Fruit fly (Drosophila melanogaster) whole organism, embryonic: ENCODE measurements around the gene CG15429.

Experiments used
- ATbp ChIP-seq: fragments of 200-800 bp; sonication (Bioruptor generic); optimal IDR thresholded peaks from 2 replicates; lab custom pipeline; 2017; ENCODE audit warnings: missing biosample characterization, mild to moderate bottlenecking, missing genetic modification characterization, missing genetic modification reagents
- Antp ChIP-seq: fragments of 200-800 bp; sonication (Bioruptor generic); optimal IDR thresholded peaks from 3 replicates; lab custom pipeline; 2016; ENCODE audit warnings: missing biosample characterization, missing genetic modification characterization
- Bgb ChIP-seq: fragments of 200-800 bp; sonication (Bioruptor generic); IDR thresholded peaks from 2 replicates; pipeline ENCODE4 v1.3.6; 2022; ENCODE audit warnings: missing biosample characterization, missing genetic modification characterization; ENCODE audit not compliant: partially characterized antibody
- CG10431 ChIP-seq: fragments of 200-800 bp; sonication (Bioruptor generic); optimal IDR thresholded peaks from 3 replicates; lab custom pipeline; 2018; ENCODE audit warnings: missing biosample characterization, mild to moderate bottlenecking, missing genetic modification characterization
- CG10462 ChIP-seq: fragments of 200-800 bp; sonication (Bioruptor generic); optimal IDR thresholded peaks from 2 replicates; lab custom pipeline; 2016; ENCODE audit warnings: missing biosample characterization, missing genetic modification characterization
- CG11085 ChIP-seq: fragments of 200-800 bp; sonication (Bioruptor generic); IDR thresholded peaks from 2 replicates; pipeline ENCODE4 v1.3.6; 2022; ENCODE audit warnings: missing biosample characterization, missing genetic modification characterization
- CG11247 ChIP-seq: fragments of 200-800 bp; sonication (Bioruptor generic); IDR thresholded peaks from 2 replicates; pipeline ENCODE4 v1.3.6; 2022; ENCODE audit warnings: missing biosample characterization, missing genetic modification characterization
- CG11696 ChIP-seq: fragments of 200-800 bp; sonication (Bioruptor generic); IDR thresholded peaks from 2 replicates; pipeline ENCODE4 v1.3.6; 2022; ENCODE audit warnings: missing biosample characterization, missing genetic modification characterization
- CG17328 ChIP-seq: fragments of 200-800 bp; sonication (Bioruptor generic); IDR thresholded peaks from 2 replicates; pipeline ENCODE4 v1.3.6; 2022; ENCODE audit warnings: missing biosample characterization, missing genetic modification characterization
- CG2116 ChIP-seq: fragments of 200-800 bp; sonication (Bioruptor generic); optimal IDR thresholded peaks from 3 replicates; lab custom pipeline; 2018; ENCODE audit warnings: missing biosample characterization, mild to moderate bottlenecking, missing genetic modification characterization
- CG2129 ChIP-seq: fragments of 200-800 bp; sonication (Bioruptor generic); IDR thresholded peaks from 2 replicates; pipeline ENCODE4 v1.3.6; 2022; ENCODE audit warnings: missing biosample characterization, missing genetic modification characterization; ENCODE audit not compliant: partially characterized antibody
- CG2202 ChIP-seq: fragments of 200-800 bp; sonication (Bioruptor generic); optimal IDR thresholded peaks from 2 replicates; lab custom pipeline; 2018; ENCODE audit warnings: missing biosample characterization, mild to moderate bottlenecking, missing genetic modification characterization
- CG34376 ChIP-seq: fragments of 200-800 bp; sonication (Bioruptor generic); optimal IDR thresholded peaks from 2 replicates; lab custom pipeline; 2018; ENCODE audit warnings: missing biosample characterization, mild to moderate bottlenecking, missing genetic modification characterization
- CG42726 ChIP-seq: fragments of 200-800 bp; sonication (Bioruptor generic); IDR thresholded peaks from 2 replicates; pipeline ENCODE4 v1.3.6; 2022; ENCODE audit warnings: missing biosample characterization, missing genetic modification characterization; ENCODE audit not compliant: partially characterized antibody
- CG4617 ChIP-seq: fragments of 200-800 bp; sonication (Bioruptor generic); optimal IDR thresholded peaks from 3 replicates; lab custom pipeline; 2016; ENCODE audit warnings: missing biosample characterization, missing genetic modification characterization, borderline replicate concordance
- CG5245 ChIP-seq: fragments of 200-800 bp; sonication (Bioruptor generic); optimal IDR thresholded peaks from 3 replicates; lab custom pipeline; 2016; ENCODE audit warnings: missing biosample characterization, missing genetic modification characterization
- CG7928 ChIP-seq: fragments of 200-800 bp; sonication (Bioruptor generic); optimal IDR thresholded peaks from 2 replicates; lab custom pipeline; 2017; ENCODE audit warnings: missing biosample characterization, mild to moderate bottlenecking, missing genetic modification characterization
- CG8944 ChIP-seq: fragments of 200-800 bp; sonication (Bioruptor generic); optimal IDR thresholded peaks from 3 replicates; lab custom pipeline; 2016; ENCODE audit warnings: missing biosample characterization, missing genetic modification characterization
- CG9797 ChIP-seq: fragments of 200-800 bp; sonication (Bioruptor generic); optimal IDR thresholded peaks from 3 replicates; lab custom pipeline; 2018; ENCODE audit warnings: missing biosample characterization, mild to moderate bottlenecking, missing genetic modification characterization
- CG9932 ChIP-seq: fragments of 200-800 bp; sonication (Bioruptor generic); IDR thresholded peaks from 2 replicates; pipeline ENCODE4 v1.3.6; 2022; ENCODE audit warnings: missing biosample characterization, missing genetic modification characterization
- CHES-1-like ChIP-seq: fragments of 200-800 bp; sonication (Bioruptor generic); optimal IDR thresholded peaks from 2 replicates; lab custom pipeline; 2016; ENCODE audit warnings: missing biosample characterization, missing genetic modification characterization
- Dll ChIP-seq: fragments of 200-800 bp; sonication (Bioruptor generic); IDR thresholded peaks from 4 replicates; pipeline ENCODE4 v1.3.6; 2022; ENCODE audit warnings: missing biosample characterization, missing genetic modification characterization; ENCODE audit not compliant: partially characterized antibody
- E2f2 ChIP-seq: fragments of 200-800 bp; sonication (Bioruptor generic); IDR thresholded peaks from 2 replicates; pipeline ENCODE4 v1.3.6; 2022; ENCODE audit warnings: missing biosample characterization, missing genetic modification characterization
- Fer2 ChIP-seq: fragments of 200-800 bp; sonication (Bioruptor generic); optimal IDR thresholded peaks from 2 replicates; lab custom pipeline; 2018; ENCODE audit warnings: missing biosample characterization, mild to moderate bottlenecking, missing genetic modification characterization, moderate library complexity
- Gug ChIP-seq: fragments of 200-800 bp; sonication (Bioruptor generic); IDR thresholded peaks from 4 replicates; pipeline ENCODE4 v1.3.6; 2022; ENCODE audit warnings: missing biosample characterization, missing genetic modification characterization
- H2.0 ChIP-seq: fragments of 200-800 bp; sonication (Bioruptor generic); IDR thresholded peaks from 2 replicates; pipeline ENCODE4 v1.3.6; 2022; ENCODE audit warnings: missing biosample characterization, missing genetic modification characterization
- Hey ChIP-seq: fragments of 200-800 bp; sonication (Bioruptor generic); optimal IDR thresholded peaks from 3 replicates; lab custom pipeline; 2018; ENCODE audit warnings: missing biosample characterization, mild to moderate bottlenecking, missing genetic modification characterization
- Hr39 ChIP-seq: fragments of >200 bp; optimal IDR thresholded peaks from 2 replicates; lab custom pipeline; 2017
- MESR4 ChIP-seq: fragments of 200-800 bp; sonication (Bioruptor generic); optimal IDR thresholded peaks from 2 replicates; lab custom pipeline; 2018; ENCODE audit warnings: missing biosample characterization, mild to moderate bottlenecking, missing genetic modification characterization, moderate library complexity
- Meics ChIP-seq: fragments of 200-800 bp; sonication (Bioruptor generic); optimal IDR thresholded peaks from 2 replicates; lab custom pipeline; 2017; ENCODE audit warnings: missing biosample characterization, mild to moderate bottlenecking, missing genetic modification characterization
- Poxn ChIP-seq: fragments of 200-800 bp; sonication (Bioruptor generic); IDR thresholded peaks from 2 replicates; pipeline ENCODE4 v1.3.6; 2022; ENCODE audit warnings: missing biosample characterization, missing genetic modification characterization
- Ravus ChIP-seq: fragments of 200-800 bp; sonication (Bioruptor generic); IDR thresholded peaks from 2 replicates; pipeline ENCODE4 v1.3.6; 2022; ENCODE audit warnings: missing biosample characterization, missing genetic modification characterization
- Sin3A ChIP-seq: fragments of >200 bp; optimal IDR thresholded peaks from 2 replicates; lab custom pipeline; 2018
- Spps ChIP-seq: fragments of 200-800 bp; sonication (Bioruptor generic); optimal IDR thresholded peaks from 2 replicates; lab custom pipeline; 2018; ENCODE audit warnings: missing biosample characterization, mild to moderate bottlenecking, missing genetic modification characterization
- Stat92E ChIP-seq, 3 experiments: fragments of >200 bp in 2 of 3; fragments of 200-800 bp in 1 of 3; sonication (Bioruptor generic) in 1 of 3; optimal IDR thresholded peaks; 2 replicates each; lab custom pipeline; 2017 to 2019; ENCODE audit warnings: missing biosample characterization in 3 of 3, missing genetic modification characterization in 3 of 3, mild to moderate bottlenecking in 1 of 3, moderate library complexity in 1 of 3
- Taf1 ChIP-seq: fragments of 200-800 bp; sonication (Bioruptor generic); IDR thresholded peaks from 2 replicates; pipeline ENCODE4 v1.3.6; 2022; ENCODE audit warnings: missing biosample characterization, missing genetic modification characterization
- YL-1 ChIP-seq: fragments of 200-800 bp; sonication (Bioruptor generic); optimal IDR thresholded peaks from 3 replicates; lab custom pipeline; 2017; ENCODE audit warnings: missing biosample characterization, mild to moderate bottlenecking, missing genetic modification characterization
- ac ChIP-seq: fragments of 200-800 bp; sonication (Bioruptor generic); optimal IDR thresholded peaks from 3 replicates; lab custom pipeline; 2017; ENCODE audit warnings: missing biosample characterization, mild to moderate bottlenecking, missing genetic modification characterization
- ara ChIP-seq: fragments of 200-800 bp; sonication (Bioruptor generic); IDR thresholded peaks from 2 replicates; pipeline ENCODE4 v1.3.6; 2022; ENCODE audit warnings: missing biosample characterization, missing genetic modification characterization
- bowl ChIP-seq: fragments of 200-800 bp; sonication (Bioruptor generic); IDR thresholded peaks from 2 replicates; pipeline ENCODE4 v1.3.6; 2022; ENCODE audit warnings: missing biosample characterization, missing genetic modification characterization
- eyg ChIP-seq: fragments of 200-800 bp; sonication (Bioruptor generic); optimal IDR thresholded peaks from 3 replicates; lab custom pipeline; 2016; ENCODE audit warnings: missing biosample characterization, missing genetic modification characterization
- fd102C ChIP-seq: fragments of 200-800 bp; sonication (Bioruptor generic); optimal IDR thresholded peaks from 2 replicates; lab custom pipeline; 2018; ENCODE audit warnings: missing biosample characterization, mild to moderate bottlenecking, missing genetic modification characterization, moderate library complexity
- gfzf ChIP-seq: fragments of 200-800 bp; sonication (Bioruptor generic); optimal IDR thresholded peaks from 2 replicates; lab custom pipeline; 2016; ENCODE audit warnings: missing biosample characterization, mild to moderate bottlenecking, missing genetic modification characterization, moderate library complexity
- insv ChIP-seq, 2 experiments: fragments of 200-800 bp; sonication (Bioruptor generic); optimal IDR thresholded peaks; 3 replicates each; lab custom pipeline; 2016 to 2018; ENCODE audit warnings: missing biosample characterization in 2 of 2, missing genetic modification characterization in 2 of 2
- mam ChIP-seq: fragments of 200-800 bp; sonication (Bioruptor generic); optimal IDR thresholded peaks from 3 replicates; lab custom pipeline; 2016; ENCODE audit warnings: missing biosample characterization, missing genetic modification characterization
- nerfin-1 ChIP-seq: fragments of 200-800 bp; sonication (Bioruptor generic); optimal IDR thresholded peaks from 3 replicates; lab custom pipeline; 2019; ENCODE audit warnings: missing biosample characterization, mild to moderate bottlenecking, missing genetic modification characterization, moderate library complexity
- repo ChIP-seq: fragments of 200-800 bp; sonication (Bioruptor generic); optimal IDR thresholded peaks from 2 replicates; lab custom pipeline; 2016; ENCODE audit warnings: missing biosample characterization, missing genetic modification characterization
- row ChIP-seq: fragments of 200-800 bp; sonication (Bioruptor generic); IDR thresholded peaks from 3 replicates; pipeline ENCODE4 v1.3.6; 2022; ENCODE audit warnings: missing biosample characterization, missing genetic modification characterization
- ssp ChIP-seq: fragments of 200-800 bp; sonication (Bioruptor generic); IDR thresholded peaks from 2 replicates; pipeline ENCODE4 v1.3.6; 2022; ENCODE audit warnings: missing biosample characterization, missing genetic modification characterization
- tio ChIP-seq: fragments of 200-800 bp; sonication (Bioruptor generic); optimal IDR thresholded peaks from 2 replicates; lab custom pipeline; 2017; ENCODE audit warnings: missing biosample characterization, missing genetic modification characterization, inconsistent platforms
- tx ChIP-seq: fragments of 200-800 bp; sonication (Bioruptor generic); optimal IDR thresholded peaks from 2 replicates; lab custom pipeline; 2016; ENCODE audit warnings: missing biosample characterization, missing genetic modification characterization

Gene CG15429

DNA sequence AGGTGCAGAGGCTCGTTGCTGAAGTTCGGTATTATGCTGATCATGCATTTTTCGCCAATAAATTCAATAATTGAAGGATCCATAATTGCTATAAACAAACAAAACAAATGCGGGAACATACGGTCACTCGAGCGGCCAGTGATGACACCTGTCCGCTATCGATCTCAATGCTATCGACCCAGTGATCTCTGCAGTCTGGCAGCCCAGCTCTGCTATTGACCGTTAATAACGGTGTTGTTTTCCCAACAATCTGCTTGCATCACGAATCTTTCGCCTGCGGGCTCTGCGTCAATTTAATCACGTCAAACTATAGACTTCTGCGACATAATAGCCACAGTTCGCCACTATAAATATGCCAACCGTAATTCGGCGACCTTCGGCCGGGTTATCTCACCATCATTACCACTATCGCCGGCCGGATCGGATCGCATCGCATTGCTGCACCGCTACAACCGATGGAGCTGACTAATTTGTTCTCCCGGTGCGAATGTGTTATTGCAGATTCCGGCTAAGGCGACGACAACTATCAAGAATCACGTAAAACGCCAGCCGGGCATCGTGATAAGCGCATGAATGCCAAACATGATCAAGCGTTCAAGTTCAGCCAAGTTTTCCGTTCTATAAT, 34.3 kb downstream of the CG15429 start, which contains the start of gene Psf2 (continued):
- TF ChIP-seq CG9932 (GFP tag; lab: Robert Waterston, UW) (peak; percentile 34; the same call in 1 of the 2 replicates), fd102C (GFP tag; lab: Kevin White, UChicago) (no peak), repo (GFP tag; lab: Kevin White, UChicago) (no peak), insv (GFP tag; optimal IDR thresholded peaks at IDR 0.05; lab: Kevin White, UChicago) (no peak), CG10431 (no peak), ara (no peak), CHES-1-like (no peak), Hey (no peak), Gug (GFP tag; lab: Robert Waterston, UW) (no peak), ssp (GFP tag; lab: Robert Waterston, UW) (no peak), gfzf (GFP tag; lab: Kevin White, UChicago) (peak; percentile 52), tx (GFP tag; lab: Kevin White, UChicago) (no peak), MESR4 (GFP tag; lab: Kevin White, UChicago) (no peak), CG4617 (GFP tag; lab: Kevin White, UChicago) (peak; percentile 27), CG2129 (GFP tag; lab: Robert Waterston, UW) (0 out of 2 replicates have a peak, but pooled peaks have one; percentile 21), Meics (no peak), ATbp (GFP tag; lab: Kevin White, UChicago) (no peak), ac (GFP tag; lab: Kevin White, UChicago) (no peak), Spps (tag; lab: Kevin White, UChicago) (no peak), tio (GFP tag; lab: Kevin White, UChicago) (no peak), E2f2 (peak; percentile 71), CG9797 (GFP tag; lab: Kevin White, UChicago) (peak; percentile 69), CG2116 (GFP tag; lab: Kevin White, UChicago) (peak; percentile 73), CG5245 (no peak), Taf1 (GFP tag; lab: Robert Waterston, UW) (no peak), CG17328 (GFP tag; lab: Robert Waterston, UW) (no peak), Ravus (GFP tag; lab: Robert Waterston, UW) (no peak), CG11696 (GFP tag; lab: Robert Waterston, UW) (no peak), Stat92E (GFP tag; optimal IDR thresholded peaks at IDR 0.05; lab: Kevin White, UChicago) (no peak), CG34376 (GFP tag; lab: Kevin White, UChicago) (no peak), CG42726 (GFP tag; lab: Robert Waterston, UW) (peak; percentile 49; the same call in 1 of the 2 replicates), YL-1 (no peak), eyg (no peak), H2.0 (GFP tag; lab: Robert Waterston, UW) (no peak), row (GFP tag; lab: Robert Waterston, UW) (peak; percentile 21; the same call in 1 of the 3 replicates), mam (peak; percentile 16), Antp (GFP tag; lab: Kevin White, UChicago) (peak; percentile 24), Bgb (GFP tag; lab: Robert Waterston, UW) (peak; percentile 66), nerfin-1 (tag; lab: Kevin White, UChicago) (no peak), Poxn (GFP tag; lab: Robert Waterston, UW) (no peak), CG11247 (GFP tag; lab: Robert Waterston, UW) (no peak), Hr39 (lab: Kevin White, UChicago) (no peak), CG10462 (GFP tag; lab: Kevin White, UChicago) (no peak), Fer2 (tag; lab: Kevin White, UChicago) (no peak), Dll (peak; percentile 58; the same call in 2 of the 4 replicates), bowl (GFP tag; lab: Robert Waterston, UW) (no peak), CG2202 (no peak), CG7928 (no peak), Sin3A (lab: Kevin White, UChicago) (peak; percentile 25), CG8944 (peak; percentile 1), CG11085 (GFP tag; lab: Robert Waterston, UW) (no peak)
